Worm (Caenorhabditis elegans) whole organism, young adult: ENCODE data around the gene F53F4.1.

Source experiments
- B0035.1 ChIP-seq: sonication (generic microtip); optimal IDR thresholded peaks from 2 replicates; lab custom pipeline; 2016; ENCODE audit warnings: missing genetic modification characterization, mild to moderate bottlenecking, missing compliant biosample characterization, missing genotype, missing genetic modification reagents
- B0336.3 ChIP-seq: fragments of 200-800 bp; sonication (Bioruptor generic); IDR thresholded peaks from 2 replicates; pipeline ENCODE4 v1.3.6; 2022; ENCODE audit warnings: missing genetic modification characterization, missing compliant biosample characterization
- D2030.7 ChIP-seq: fragments of 200-800 bp; sonication (Bioruptor generic); IDR thresholded peaks from 2 replicates; pipeline ENCODE4 v1.3.6; 2022; ENCODE audit warnings: missing genetic modification reagents, missing genetic modification characterization, missing compliant biosample characterization
- F10E7.11 ChIP-seq: sonication (generic microtip); optimal IDR thresholded peaks from 2 replicates; lab custom pipeline; 2017; ENCODE audit warnings: mild to moderate bottlenecking, missing genetic modification characterization, moderate library complexity, missing compliant biosample characterization
- F22D6.2 ChIP-seq: sonication (generic microtip); optimal IDR thresholded peaks from 2 replicates; lab custom pipeline; 2016; ENCODE audit warnings: mild to moderate bottlenecking, missing genetic modification characterization, missing compliant biosample characterization
- F23B12.7 ChIP-seq: sonication (generic microtip); optimal IDR thresholded peaks from 2 replicates; lab custom pipeline; 2017; ENCODE audit warnings: missing genetic modification characterization, mild to moderate bottlenecking, missing compliant biosample characterization, antibody characterized with exemption, moderate library complexity; ENCODE audit not compliant: insufficient read depth
- F37B4.10 ChIP-seq: fragments of 200-800 bp; sonication (Bioruptor generic); IDR thresholded peaks from 2 replicates; pipeline ENCODE4 v1.3.6; 2022; ENCODE audit warnings: missing genetic modification characterization, missing compliant biosample characterization
- F49E8.2 ChIP-seq: sonication (generic microtip); optimal IDR thresholded peaks from 3 replicates; lab custom pipeline; 2017; ENCODE audit warnings: missing genetic modification characterization, mild to moderate bottlenecking, missing compliant biosample characterization, antibody characterized with exemption, moderate library complexity; ENCODE audit not compliant: insufficient read depth
- F57C9.4 ChIP-seq: sonication (generic microtip); optimal IDR thresholded peaks from 2 replicates; lab custom pipeline; 2017; ENCODE audit warnings: mild to moderate bottlenecking, missing genetic modification characterization, missing compliant biosample characterization
- K11D2.4 ChIP-seq: fragments of 200-800 bp; sonication (Bioruptor generic); IDR thresholded peaks from 2 replicates; pipeline ENCODE4 v1.3.6; 2022; ENCODE audit warnings: missing genetic modification reagents, missing genetic modification characterization, missing compliant biosample characterization
- K12H6.12 ChIP-seq: fragments of 200-800 bp; sonication (Bioruptor generic); optimal IDR thresholded peaks from 2 replicates; lab custom pipeline; 2018; ENCODE audit warnings: mild to moderate bottlenecking, missing genetic modification characterization, missing compliant biosample characterization
- T26A5.8 ChIP-seq: sonication (generic microtip); optimal IDR thresholded peaks from 2 replicates; lab custom pipeline; 2016; ENCODE audit warnings: missing genetic modification characterization, missing compliant biosample characterization
- Y53F4B.3 ChIP-seq: fragments of 200-800 bp; sonication (Bioruptor generic); IDR thresholded peaks from 2 replicates; pipeline ENCODE4 v1.3.6; 2022; ENCODE audit warnings: missing genetic modification reagents, missing genetic modification characterization, missing compliant biosample characterization
- Y53G8AR.9 ChIP-seq: fragments of 200-800 bp; sonication (Bioruptor generic); conservative IDR thresholded peaks from 2 replicates; pipeline ENCODE4 v1.3.6; 2022; ENCODE audit warnings: missing genetic modification reagents, missing genetic modification characterization, missing compliant biosample characterization
- ZK185.1 ChIP-seq: sonication (generic microtip); optimal IDR thresholded peaks from 2 replicates; lab custom pipeline; 2016; ENCODE audit warnings: mild to moderate bottlenecking, missing genetic modification characterization, missing compliant biosample characterization; ENCODE audit not compliant: poor library complexity, severe bottlenecking
- akir-1 ChIP-seq: fragments of 200-800 bp; sonication (Bioruptor generic); optimal IDR thresholded peaks from 2 replicates; lab custom pipeline; 2018; ENCODE audit warnings: mild to moderate bottlenecking, missing genetic modification characterization, moderate library complexity, missing compliant biosample characterization
- ama-1 ChIP-seq, 3 experiments: fragments of 150-350 bp in 1 of 3; sonication (generic microtip) in 2 of 3; optimal IDR thresholded peaks; 2 replicates each; lab custom pipeline; 2014 to 2018; ENCODE audit warnings: missing biosample characterization in 2 of 3, missing genetic modification characterization in 2 of 3, missing genetic modification reagents in 2 of 3
- athp-1 ChIP-seq: sonication (generic microtip); optimal IDR thresholded peaks from 2 replicates; lab custom pipeline; 2017; ENCODE audit warnings: mild to moderate bottlenecking, missing genetic modification characterization, missing compliant biosample characterization
- cebp-1 ChIP-seq, 2 experiments: fragments of 200-800 bp in 1 of 2; sonication (Bioruptor generic) in 1 of 2; sonication (generic microtip) in 1 of 2; IDR thresholded peaks in 1 of 2; optimal IDR thresholded peaks in 1 of 2; 2 replicates each; pipeline versions ENCODE4 v1.3.6 to Lab custom; 2017 to 2022; ENCODE audit warnings: missing compliant biosample characterization in 2 of 2, missing genetic modification characterization in 2 of 2, mild to moderate bottlenecking in 1 of 2, missing genetic modification reagents in 1 of 2, moderate library complexity in 1 of 2
- ceh-100 ChIP-seq: fragments of 200-800 bp; sonication (Bioruptor generic); IDR thresholded peaks from 2 replicates; pipeline ENCODE4 v1.3.6; 2022; ENCODE audit warnings: missing genetic modification reagents, missing genetic modification characterization, missing compliant biosample characterization
- ceh-40 ChIP-seq: fragments of 200-800 bp; sonication (Bioruptor generic); IDR thresholded peaks from 2 replicates; pipeline ENCODE4 v1.3.6; 2022; ENCODE audit warnings: missing genetic modification characterization, missing compliant biosample characterization
- dox-1 ChIP-seq: fragments of 200-800 bp; sonication (Bioruptor generic); IDR thresholded peaks from 2 replicates; pipeline ENCODE4 v1.3.6; 2022; ENCODE audit warnings: missing genetic modification reagents, missing genetic modification characterization, missing compliant biosample characterization
- dpff-1 ChIP-seq: sonication (generic microtip); optimal IDR thresholded peaks from 2 replicates; lab custom pipeline; 2017; ENCODE audit warnings: mild to moderate bottlenecking, missing genetic modification characterization, missing compliant biosample characterization
- efl-1 ChIP-seq: fragments of 150-350 bp; optimal IDR thresholded peaks from 2 replicates; lab custom pipeline; 2014; ENCODE audit warnings: missing biosample characterization, missing genetic modification reagents, missing genetic modification characterization
- egl-18 ChIP-seq: fragments of 200-800 bp; sonication (Bioruptor generic); IDR thresholded peaks from 2 replicates; pipeline ENCODE4 v1.3.6; 2022; ENCODE audit warnings: missing genetic modification reagents, missing genetic modification characterization, missing compliant biosample characterization
- egl-44 ChIP-seq: fragments of 200-800 bp; sonication (Bioruptor generic); IDR thresholded peaks from 2 replicates; pipeline ENCODE4 v1.3.6; 2022; ENCODE audit warnings: missing genetic modification reagents, missing genetic modification characterization, missing compliant biosample characterization
- ekl-4 ChIP-seq: fragments of 200-800 bp; sonication (Bioruptor generic); IDR thresholded peaks from 2 replicates; pipeline ENCODE4 v1.3.6; 2022; ENCODE audit warnings: missing genetic modification reagents, missing genetic modification characterization, missing compliant biosample characterization
- ets-4 ChIP-seq: fragments of 200-800 bp; sonication (Bioruptor generic); optimal IDR thresholded peaks from 2 replicates; lab custom pipeline; 2018; ENCODE audit warnings: mild to moderate bottlenecking, missing genetic modification characterization, missing compliant biosample characterization
- hmg-1.2 ChIP-seq: fragments of 200-800 bp; sonication (Bioruptor generic); IDR thresholded peaks from 2 replicates; pipeline ENCODE4 v1.3.6; 2022; ENCODE audit warnings: missing genetic modification reagents, missing genetic modification characterization, missing compliant biosample characterization
- hmg-20 ChIP-seq: fragments of 200-800 bp; sonication (Bioruptor generic); IDR thresholded peaks from 2 replicates; pipeline ENCODE4 v1.3.6; 2022; ENCODE audit warnings: missing genetic modification reagents, missing genetic modification characterization, missing compliant biosample characterization
- hrde-1 ChIP-seq: sonication (generic microtip); optimal IDR thresholded peaks from 2 replicates; lab custom pipeline; 2016; ENCODE audit warnings: missing genetic modification characterization, mild to moderate bottlenecking, missing compliant biosample characterization, moderate library complexity, missing genotype, missing genetic modification reagents, borderline replicate concordance
- lin-35 ChIP-seq, 3 experiments: fragments of 150-350 bp in 2 of 3; sonication (generic microtip) in 1 of 3; optimal IDR thresholded peaks; 2 replicates each; lab custom pipeline; 2014 to 2018; ENCODE audit warnings: missing biosample characterization in 3 of 3, missing genetic modification characterization in 3 of 3, missing genetic modification reagents in 3 of 3
- lin-54 ChIP-seq: fragments of 200-800 bp; sonication (Bioruptor generic); optimal IDR thresholded peaks from 2 replicates; lab custom pipeline; 2018; ENCODE audit warnings: mild to moderate bottlenecking, missing genetic modification characterization, missing compliant biosample characterization
- lsy-27 ChIP-seq: sonication (generic microtip); optimal IDR thresholded peaks from 2 replicates; lab custom pipeline; 2017; ENCODE audit warnings: missing genetic modification characterization, mild to moderate bottlenecking, missing compliant biosample characterization, antibody characterized with exemption, missing genotype, borderline replicate concordance; ENCODE audit not compliant: insufficient read depth
- madf-10 ChIP-seq: sonication (generic microtip); optimal IDR thresholded peaks from 2 replicates; lab custom pipeline; 2016; ENCODE audit warnings: mild to moderate bottlenecking, missing genetic modification characterization, missing compliant biosample characterization
- madf-3 ChIP-seq: fragments of 200-800 bp; sonication (Bioruptor generic); IDR thresholded peaks from 2 replicates; pipeline ENCODE4 v1.3.6; 2022; ENCODE audit warnings: missing genetic modification reagents, missing genetic modification characterization, missing compliant biosample characterization
- nfya-1 ChIP-seq: sonication (generic microtip); optimal IDR thresholded peaks from 2 replicates; lab custom pipeline; 2017; ENCODE audit warnings: antibody characterized with exemption, missing compliant biosample characterization, missing genetic modification characterization, borderline replicate concordance; ENCODE audit not compliant: insufficient read depth
- nfyb-1 ChIP-seq: fragments of 200-800 bp; sonication (Bioruptor generic); IDR thresholded peaks from 2 replicates; pipeline ENCODE4 v1.3.6; 2022; ENCODE audit warnings: missing genetic modification reagents, missing genetic modification characterization, missing compliant biosample characterization
- nhr-27 ChIP-seq: fragments of 200-800 bp; sonication (Bioruptor generic); optimal IDR thresholded peaks from 2 replicates; lab custom pipeline; 2018; ENCODE audit warnings: mild to moderate bottlenecking, missing genetic modification characterization, moderate library complexity, missing compliant biosample characterization
- nhr-90 ChIP-seq: sonication (generic microtip); optimal IDR thresholded peaks from 2 replicates; lab custom pipeline; 2016; ENCODE audit warnings: missing genotype, mild to moderate bottlenecking, missing genetic modification characterization, missing compliant biosample characterization
- pha-4 ChIP-seq: fragments of 150-350 bp; sonication (generic microtip); optimal IDR thresholded peaks from 2 replicates; lab custom pipeline; 2014; ENCODE audit warnings: missing biosample characterization, missing genetic modification reagents, missing genetic modification characterization
- sdz-38 ChIP-seq: sonication (generic microtip); optimal IDR thresholded peaks from 2 replicates; lab custom pipeline; 2016; ENCODE audit warnings: missing genotype, missing genetic modification characterization, missing compliant biosample characterization
- snpc-4 ChIP-seq, 5 experiments: fragments of 150-350 bp in 1 of 5; sonication (generic microtip) in 4 of 5; optimal IDR thresholded peaks; 2 replicates each; lab custom pipeline; 2014 to 2018; ENCODE audit warnings: missing genetic modification characterization in 5 of 5, missing biosample characterization in 3 of 5, antibody characterized with exemption in 2 of 5, mild to moderate bottlenecking in 2 of 5, missing compliant biosample characterization in 2 of 5, missing genotype in 2 of 5, moderate library complexity in 2 of 5, missing genetic modification reagents in 1 of 5
- ztf-25 ChIP-seq: fragments of 200-800 bp; sonication (Bioruptor generic); IDR thresholded peaks from 2 replicates; pipeline ENCODE4 v1.3.6; 2022; ENCODE audit warnings: missing genetic modification reagents, missing genetic modification characterization, missing compliant biosample characterization
- ztf-28 ChIP-seq: fragments of 200-800 bp; sonication (Bioruptor generic); IDR thresholded peaks from 2 replicates; pipeline ENCODE4 v1.3.6; 2022; ENCODE audit warnings: missing genetic modification reagents, missing genetic modification characterization, missing compliant biosample characterization
- ztf-3 ChIP-seq: fragments of 200-800 bp; sonication (Bioruptor generic); optimal IDR thresholded peaks from 2 replicates; lab custom pipeline; 2018; ENCODE audit warnings: mild to moderate bottlenecking, missing genetic modification characterization, missing compliant biosample characterization

Gene F53F4.1

ce11 chrV:13566967-13567366, 17.6 kb upstream of the F53F4.1 start (continued):
- TF ChIP-seq Y53G8AR.9 (GFP tag; lab: Robert Waterston, UW) (peak; percentile 90), F22D6.2 (no peak), hmg-20 (GFP tag; lab: Robert Waterston, UW) (peak; percentile 47; the same call in 1 of the 2 replicates), nfyb-1 (peak; percentile 77), nfya-1 (no peak), ztf-3 (GFP tag; lab: Kevin White, UChicago) (peak; percentile 71), egl-44 (GFP tag; lab: Robert Waterston, UW) (peak; percentile 9; the same call in 1 of the 2 replicates), athp-1 (tag; lab: Kevin White, UChicago) (peak; percentile 19), B0336.3 (GFP tag; lab: Robert Waterston, UW) (peak; percentile 85), egl-18 (GFP tag; lab: Robert Waterston, UW) (no peak), nhr-27 (tag; lab: Kevin White, UChicago) (no peak), K11D2.4 (GFP tag; lab: Robert Waterston, UW) (peak; percentile 50; the same call in 1 of the 2 replicates), K12H6.12 (no peak), F57C9.4 (tag; lab: Kevin White, UChicago) (peak; percentile 79), F10E7.11 (peak; percentile 59), hrde-1 (tag; lab: Kevin White, UChicago) (peak; percentile 0), B0035.1 (tag; lab: Kevin White, UChicago) (peak; percentile 6), D2030.7 (no peak), ZK185.1 (tag; lab: Kevin White, UChicago) (peak; percentile 35), madf-3 (GFP tag; lab: Robert Waterston, UW) (peak; percentile 74; the same call in 1 of the 2 replicates), dpff-1 (tag; lab: Kevin White, UChicago) (peak; percentile 67), efl-1 (GFP tag; lab: Kevin White, UChicago) (no peak), ekl-4 (GFP tag; lab: Robert Waterston, UW) (peak; percentile 75), pha-4 (tag; lab: Kevin White, UChicago) (peak; percentile 50), hmg-1.2 (GFP tag; lab: Robert Waterston, UW) (peak; percentile 26; the same call in 1 of the 2 replicates), nhr-90 (tag; lab: Kevin White, UChicago) (peak; percentile 10), sdz-38 (tag; lab: Kevin White, UChicago) (no peak), ets-4 (peak; percentile 34), ama-1 (optimal IDR thresholded peaks at IDR 0.05; lab: Kevin White, UChicago) (peak; percentile 66), ama-1 (GFP tag; optimal IDR thresholded peaks at IDR 0.05; lab: Kevin White, UChicago) (no peak), madf-10 (tag; lab: Kevin White, UChicago) (peak; percentile 15)

ce11 chrV:13568533-13568932, 16.1 kb upstream of the F53F4.1 start, which contains the start of the genes nuaf-1 and bir-2:
TSS of gene nuaf-1 (minus strand) at chrV:13568630.
TSS of gene bir-2 (plus strand) at chrV:13568850.
- no peak for TF ChIP-seq lsy-27 (tag; lab: Kevin White, UChicago)
- no peak for TF ChIP-seq ztf-25 (GFP tag; lab: Robert Waterston, UW)
- peak; percentile 46 for TF ChIP-seq efl-1 (GFP tag; lab: Kevin White, UChicago)
- no peak for TF ChIP-seq T26A5.8 (tag; lab: Kevin White, UChicago)
- no peak for TF ChIP-seq lin-35 (GFP tag; optimal IDR thresholded peaks at IDR 0.05; lab: Kevin White, UChicago)
- 0 out of 2 replicates have a peak, but pooled peaks have one; percentile 24 for TF ChIP-seq dox-1 (GFP tag; lab: Robert Waterston, UW)
- peak; percentile 65 for TF ChIP-seq lin-54
- no peak for TF ChIP-seq madf-3 (GFP tag; lab: Robert Waterston, UW)
- no peak for TF ChIP-seq ceh-100
- peak; percentile 3 for TF ChIP-seq F23B12.7 (tag; lab: Kevin White, UChicago)
- no peak for TF ChIP-seq snpc-4 (GFP tag; optimal IDR thresholded peaks at IDR 0.05; lab: Kevin White, UChicago)
- TF ChIP-seq snpc-4 (tag; optimal IDR thresholded peaks at IDR 0.05; lab: Kevin White, UChicago) = peak in 2 of 4 experiments; percentile 17 to 40
- TF ChIP-seq cebp-1 (GFP tag; IDR thresholded peaks at IDR 0.05; lab: Robert Waterston, UW) = no peak
- TF ChIP-seq cebp-1 (tag; optimal IDR thresholded peaks at IDR 0.05; lab: Kevin White, UChicago) = no peak
- TF ChIP-seq F49E8.2 (tag; lab: Kevin White, UChicago) = no peak
- TF ChIP-seq akir-1 (GFP tag; lab: Kevin White, UChicago) = no peak
- peak; percentile 45 for TF ChIP-seq D2030.7
- TF ChIP-seq ztf-28 (GFP tag; lab: Robert Waterston, UW) = no peak
- TF ChIP-seq F22D6.2 = no peak
- no peak for TF ChIP-seq ceh-40
- TF ChIP-seq Y53F4B.3 (GFP tag; lab: Robert Waterston, UW) = no peak
- TF ChIP-seq F37B4.10 (GFP tag; lab: Robert Waterston, UW) = no peak
